3 worm cellular contexts compared by ENCODE assay signal in the genomic region with DNA sequence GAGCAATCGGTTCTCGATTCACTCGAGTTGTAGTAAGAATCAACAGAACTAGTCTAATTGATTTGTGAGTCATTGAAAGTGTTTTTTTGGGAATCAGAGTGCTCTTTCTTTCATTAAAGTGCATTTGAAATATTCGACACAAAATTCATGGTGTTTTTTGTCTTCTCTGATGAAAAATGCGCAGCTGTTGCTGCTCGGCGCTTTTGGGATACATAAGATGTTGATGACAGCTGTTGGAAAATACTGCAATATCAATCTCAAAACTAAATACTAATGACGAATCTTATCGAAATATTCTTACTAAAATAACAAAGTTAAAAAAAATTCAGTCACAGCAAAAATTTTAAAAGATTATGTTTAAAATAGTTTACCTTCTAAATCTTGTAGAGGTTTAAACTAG.
TF ChIP-seq lines count a peak whose summit lies in the region.

No protein-coding gene starts in this region.

TF ChIP-seq in whole organism, L1 larva, 84 proteins besides CTCF, POLR2A, EP300 and RAD21:
- TF ChIP-seq lin-39 (tag; optimal IDR thresholded peaks at IDR 0.05; lab: Kevin White, UChicago) (no peak), fkh-4 (tag; optimal IDR thresholded peaks at IDR 0.05; lab: Kevin White, UChicago; ENCODE audit: borderline replicate concordance) (no peak), zag-1 (tag; optimal IDR thresholded peaks at IDR 0.05; lab: Kevin White, UChicago) (no peak), nhr-237 (tag; optimal IDR thresholded peaks at IDR 0.05; lab: Kevin White, UChicago) (no peak), efl-3 (GFP tag; optimal IDR thresholded peaks at IDR 0.05; lab: Kevin White, UChicago) (no peak), Y116A8C.19 (tag; optimal IDR thresholded peaks at IDR 0.05; lab: Kevin White, UChicago; ENCODE audit: borderline replicate concordance) (no peak), nhr-20 (tag; optimal IDR thresholded peaks at IDR 0.05; lab: Kevin White, UChicago) (no peak), xbp-1 (tag; optimal IDR thresholded peaks at IDR 0.05; lab: Kevin White, UChicago) (no peak), rnt-1 (tag; optimal IDR thresholded peaks at IDR 0.05; lab: Kevin White, UChicago) (peak; percentile 69), nhr-19 (GFP tag; conservative IDR thresholded peaks at IDR 0.05; lab: Robert Waterston, UW) (0 out of 2 replicates have a peak, but pooled peaks have one; percentile 12), ama-1 (optimal IDR thresholded peaks at IDR 0.05; lab: Kevin White, UChicago) (no peak), egl-13 (tag; optimal IDR thresholded peaks at IDR 0.05; lab: Kevin White, UChicago) (no peak), irx-1 (tag; optimal IDR thresholded peaks at IDR 0.05; lab: Kevin White, UChicago) (no peak), fkh-8 (tag; optimal IDR thresholded peaks at IDR 0.05; lab: Kevin White, UChicago) (no peak), pag-3 (tag; optimal IDR thresholded peaks at IDR 0.05; lab: Kevin White, UChicago; ENCODE audit: borderline replicate concordance, insufficient read depth) (no peak), grh-1 (GFP tag; IDR thresholded peaks at IDR 0.05; lab: Robert Waterston, UW) (no peak), nhr-71 (tag; optimal IDR thresholded peaks at IDR 0.05; lab: Kevin White, UChicago) (peak; percentile 44), lir-3 (tag; optimal IDR thresholded peaks at IDR 0.05; lab: Kevin White, UChicago; ENCODE audit: poor library complexity) (no peak), lin-14 (GFP tag; optimal IDR thresholded peaks at IDR 0.05; lab: Kevin White, UChicago) (peak; percentile 35), zip-4 (GFP tag; optimal IDR thresholded peaks at IDR 0.05; lab: Kevin White, UChicago) (no peak), alr-1 (tag; optimal IDR thresholded peaks at IDR 0.05; lab: Kevin White, UChicago; ENCODE audit: borderline replicate concordance) (no peak)

TF ChIP-seq in whole organism, L2 larva, 48 proteins besides CTCF, POLR2A, EP300 and RAD21:
- peak in 1 of 2 experiments; percentile 19 for TF ChIP-seq lsy-2 (tag; optimal IDR thresholded peaks at IDR 0.05; lab: Kevin White, UChicago)
- no peak for TF ChIP-seq blmp-1 (tag; optimal IDR thresholded peaks at IDR 0.05; lab: Kevin White, UChicago; ENCODE audit: insufficient read depth)
- no peak for TF ChIP-seq nhr-11 (tag; optimal IDR thresholded peaks at IDR 0.05; lab: Kevin White, UChicago)
- no peak for TF ChIP-seq dmd-4 (tag; optimal IDR thresholded peaks at IDR 0.05; lab: Kevin White, UChicago)
- TF ChIP-seq sma-9 (GFP tag; optimal IDR thresholded peaks at IDR 0.05; lab: Kevin White, UChicago) = peak; percentile 42
- TF ChIP-seq sma-9 (tag; optimal IDR thresholded peaks at IDR 0.05; lab: Kevin White, UChicago) = no peak
- no peak for TF ChIP-seq sma-3 (GFP tag; optimal IDR thresholded peaks at IDR 0.05; lab: Kevin White, UChicago)
- TF ChIP-seq skn-1 (tag; optimal IDR thresholded peaks at IDR 0.05; lab: Kevin White, UChicago) = no peak
- TF ChIP-seq F13H6.1 (tag; optimal IDR thresholded peaks at IDR 0.05; lab: Kevin White, UChicago) = peak; percentile 18

TF ChIP-seq in whole organism, mixed stage, embryonic, 35 proteins besides CTCF, POLR2A, EP300 and RAD21:
- TF ChIP-seq unc-120 (tag; optimal IDR thresholded peaks at IDR 0.05; lab: Kevin White, UChicago; ENCODE audit: poor library complexity, severe bottlenecking) = peak; percentile 39
- TF ChIP-seq sem-2 (GFP tag; optimal IDR thresholded peaks at IDR 0.05; lab: Kevin White, UChicago) = no peak
- peak; percentile 95 for TF ChIP-seq hlh-1 (tag; optimal IDR thresholded peaks at IDR 0.05; lab: Kevin White, UChicago)
TF ChIP-seq in whole organism, mixed stage, embryonic: peak in this region for 2.
